Fruit fly (Drosophila melanogaster): ENCODE measurements around the gene CG42367.

DNA sequence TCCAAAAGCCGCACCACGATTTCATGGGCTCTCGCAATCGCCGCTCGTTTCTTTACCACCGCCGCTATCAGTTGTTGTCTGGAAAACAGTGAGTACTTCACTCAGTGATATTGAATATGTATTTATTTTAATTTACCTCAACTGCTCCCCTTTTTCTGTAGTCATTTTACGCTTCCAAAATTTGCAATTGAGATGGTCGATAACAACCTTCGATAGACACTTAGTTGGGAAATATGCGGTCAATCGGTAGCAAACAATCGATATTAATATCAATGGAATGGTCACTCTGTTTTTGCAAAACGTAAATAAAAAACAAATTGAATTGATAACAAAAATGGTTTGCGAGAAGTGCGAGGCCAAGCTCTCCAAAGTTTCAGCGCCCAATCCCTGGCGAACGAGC is 39.8 kb upstream of the CG42367 start, which contains the start of the genes CG34183 and CG4537:
- no peak for TF ChIP-seq Hmx (GFP tag; optimal IDR thresholded peaks at IDR 0.05)
- no peak for TF ChIP-seq D19B (GFP tag; optimal IDR thresholded peaks at IDR 0.05)
- TF ChIP-seq corto (GFP tag; optimal IDR thresholded peaks at IDR 0.05): no peak
- TF ChIP-seq tna (GFP tag; IDR thresholded peaks at IDR 0.05; ENCODE audit: partially characterized antibody): peak; percentile 81
- no peak for TF ChIP-seq CG18011 (GFP tag; optimal IDR thresholded peaks at IDR 0.05)
- no peak for TF ChIP-seq dm (GFP tag; optimal IDR thresholded peaks at IDR 0.05)
- TF ChIP-seq CG18764 (GFP tag; optimal IDR thresholded peaks at IDR 0.05): no peak

Measured in whole organism, embryonic.